4 worm cellular contexts compared by ENCODE assay signal in genomic region chrX:1479637-1480036, ce11.
TF ChIP-seq lines count a peak whose summit lies in the region.

No protein-coding gene starts in this region.

TF ChIP-seq in whole organism, L1 larva, 84 proteins besides CTCF, POLR2A, EP300 and RAD21:
- TF ChIP-seq ceh-88 (GFP tag; IDR thresholded peaks at IDR 0.05; lab: Robert Waterston, UW) = peak; percentile 3; the same call in 1 of the 2 replicates
- TF ChIP-seq lin-13 (GFP tag; optimal IDR thresholded peaks at IDR 0.05; lab: Kevin White, UChicago) = no peak
- no peak for TF ChIP-seq F16B12.6 (tag; optimal IDR thresholded peaks at IDR 0.05; lab: Kevin White, UChicago)
- no peak for TF ChIP-seq unc-86 (tag; optimal IDR thresholded peaks at IDR 0.05; lab: Kevin White, UChicago)
- TF ChIP-seq rnt-1 (tag; optimal IDR thresholded peaks at IDR 0.05; lab: Kevin White, UChicago) = peak; percentile 23
- no peak for TF ChIP-seq blmp-1 (tag; optimal IDR thresholded peaks at IDR 0.05; lab: Kevin White, UChicago)
- TF ChIP-seq snu-23 (GFP tag; optimal IDR thresholded peaks at IDR 0.05; lab: Kevin White, UChicago) = no peak
- TF ChIP-seq elt-2 (tag; optimal IDR thresholded peaks at IDR 0.05; lab: Kevin White, UChicago) = peak; percentile 3
- peak; percentile 20 for TF ChIP-seq nhr-71 (tag; optimal IDR thresholded peaks at IDR 0.05; lab: Kevin White, UChicago)
- TF ChIP-seq unc-62 (GFP tag; optimal IDR thresholded peaks at IDR 0.05; lab: Kevin White, UChicago) = no peak
- TF ChIP-seq sox-4 (tag; optimal IDR thresholded peaks at IDR 0.05; lab: Kevin White, UChicago) = no peak

TF ChIP-seq in whole organism, L2 larva, 48 proteins besides CTCF, POLR2A, EP300 and RAD21:
- no peak for TF ChIP-seq nhr-25 (tag; optimal IDR thresholded peaks at IDR 0.05; lab: Kevin White, UChicago)
- no peak for TF ChIP-seq sem-4 (tag; optimal IDR thresholded peaks at IDR 0.05; lab: Kevin White, UChicago)
- TF ChIP-seq sma-9 (GFP tag; optimal IDR thresholded peaks at IDR 0.05; lab: Kevin White, UChicago) = peak; percentile 29
- TF ChIP-seq sma-9 (tag; optimal IDR thresholded peaks at IDR 0.05; lab: Kevin White, UChicago) = no peak
- TF ChIP-seq nhr-129 (tag; optimal IDR thresholded peaks at IDR 0.05; lab: Kevin White, UChicago) = peak; percentile 18

TF ChIP-seq in whole organism, L3 larva, 47 proteins besides CTCF, POLR2A, EP300 and RAD21:
- no peak for TF ChIP-seq sea-2 (GFP tag; optimal IDR thresholded peaks at IDR 0.05; lab: Kevin White, UChicago)
- peak; percentile 67 for TF ChIP-seq mml-1 (tag; optimal IDR thresholded peaks at IDR 0.05; lab: Kevin White, UChicago)
- TF ChIP-seq elt-2 (tag; optimal IDR thresholded peaks at IDR 0.05; lab: Kevin White, UChicago) = peak; percentile 19
- no peak for TF ChIP-seq zag-1 (tag; optimal IDR thresholded peaks at IDR 0.05; lab: Kevin White, UChicago)
- no peak for TF ChIP-seq daf-12 (tag; optimal IDR thresholded peaks at IDR 0.05; lab: Kevin White, UChicago)
- no peak for TF ChIP-seq elt-3 (tag; optimal IDR thresholded peaks at IDR 0.05; lab: Kevin White, UChicago)
- no peak for TF ChIP-seq nhr-12 (tag; optimal IDR thresholded peaks at IDR 0.05; lab: Kevin White, UChicago)

TF ChIP-seq in whole organism, L4 larva, 104 proteins besides CTCF, POLR2A, EP300 and RAD21:
- TF ChIP-seq hlh-30 (tag; optimal IDR thresholded peaks at IDR 0.05; lab: Kevin White, UChicago; ENCODE audit: insufficient read depth) (peak; percentile 71), T20F7.1 (GFP tag; optimal IDR thresholded peaks at IDR 0.05; lab: Kevin White, UChicago) (no peak), sdz-12 (GFP tag; optimal IDR thresholded peaks at IDR 0.05; lab: Kevin White, UChicago) (no peak), dmd-6 (GFP tag; IDR thresholded peaks at IDR 0.05; lab: Robert Waterston, UW) (peak; percentile 45; the same call in 1 of the 2 replicates), dpl-1 (GFP tag; optimal IDR thresholded peaks at IDR 0.05; lab: Kevin White, UChicago) (no peak), cey-2 (tag; optimal IDR thresholded peaks at IDR 0.05; lab: Kevin White, UChicago; ENCODE audit: borderline replicate concordance, insufficient read depth) (no peak), spr-3 (GFP tag; optimal IDR thresholded peaks at IDR 0.05; lab: Kevin White, UChicago) (no peak), ztf-7 (tag; optimal IDR thresholded peaks at IDR 0.05; lab: Kevin White, UChicago) (no peak), hlh-11 (tag; optimal IDR thresholded peaks at IDR 0.05; lab: Kevin White, UChicago) (peak; percentile 25), lin-38 (GFP tag; IDR thresholded peaks at IDR 0.05; lab: Robert Waterston, UW) (no peak), nhr-111 (GFP tag; optimal IDR thresholded peaks at IDR 0.05; lab: Kevin White, UChicago) (no peak), mxl-2 (GFP tag; conservative IDR thresholded peaks at IDR 0.05; lab: Robert Waterston, UW) (peak; percentile 97), mdt-29 (GFP tag; IDR thresholded peaks at IDR 0.05; lab: Robert Waterston, UW) (no peak), daf-16 (GFP tag; optimal IDR thresholded peaks at IDR 0.05; lab: Kevin White, UChicago) (no peak), daf-16 (tag; optimal IDR thresholded peaks at IDR 0.05; lab: Kevin White, UChicago) (peak; percentile 40), aha-1 (tag; lab: Kevin White, UChicago) (peak; percentile 36), unc-62 (GFP tag; optimal IDR thresholded peaks at IDR 0.05 in 1 of 2; lab: Kevin White, UChicago) (peak in 1 of 2 experiments; percentile 70), unc-62 (tag; optimal IDR thresholded peaks at IDR 0.05; lab: Kevin White, UChicago) (no peak), set-16 (GFP tag; IDR thresholded peaks at IDR 0.05; lab: Robert Waterston, UW) (no peak), unc-130 (GFP tag; optimal IDR thresholded peaks at IDR 0.05; lab: Kevin White, UChicago) (no peak), lin-39 (tag; optimal IDR thresholded peaks at IDR 0.05; lab: Kevin White, UChicago) (no peak), snpc-1.2 (GFP tag; IDR thresholded peaks at IDR 0.05; lab: Robert Waterston, UW) (no peak), mdl-1 (tag; optimal IDR thresholded peaks at IDR 0.05; lab: Kevin White, UChicago) (no peak), ama-1 (optimal IDR thresholded peaks at IDR 0.05; lab: Kevin White, UChicago) (no peak), lin-15B (tag; optimal IDR thresholded peaks at IDR 0.05; lab: Kevin White, UChicago) (no peak)

Comparison
In these comparisons a context has a peak if more than half of its experiments do, and no peak if none do; other contexts are left out.
1. Of the 29 proteins assayed by ChIP-seq in both whole organism, L4 larva and whole organism, L1 larva: peak only in whole organism, L4 larva: aha-1; only in whole organism, L1 larva: none; in both: none; in neither: 27; mixed calls (peak in some experiments, not most) for 1.